Worm (Caenorhabditis elegans) whole organism, L4 larva: ENCODE measurements around the gene sdz-7.
A peak's percentile ranks its signal among the peaks of the same experiment; 100 is the strongest.

Source experiments
- F26F4.8 ChIP-seq: fragments of 200-800 bp; sonication (Bioruptor generic); conservative IDR thresholded peaks from 2 replicates; pipeline ENCODE4 v1.3.6; 2022; ENCODE audit warnings: missing genetic modification characterization, missing compliant biosample characterization
- T26A8.4 ChIP-seq: fragments of 200-800 bp; sonication (Bioruptor generic); IDR thresholded peaks from 2 replicates; pipeline ENCODE4 v1.3.6; 2022; ENCODE audit warnings: missing genetic modification characterization, missing compliant biosample characterization
- Y5F2A.4 ChIP-seq: fragments of 200-800 bp; sonication (Bioruptor generic); optimal IDR thresholded peaks from 2 replicates; lab custom pipeline; 2018; ENCODE audit warnings: mild to moderate bottlenecking, missing genetic modification characterization, missing compliant biosample characterization
- Y75B8A.6 ChIP-seq: fragments of 200-800 bp; sonication (Bioruptor generic); IDR thresholded peaks from 2 replicates; pipeline ENCODE4 v1.3.6; 2022; ENCODE audit warnings: missing genetic modification reagents, missing genetic modification characterization, missing compliant biosample characterization
- ZK337.2 ChIP-seq: fragments of 200-800 bp; sonication (Bioruptor generic); IDR thresholded peaks from 2 replicates; pipeline ENCODE4 v1.3.6; 2022; ENCODE audit warnings: missing genetic modification reagents, missing genetic modification characterization, missing compliant biosample characterization
- ZK546.5 ChIP-seq, 2 experiments: sonication (generic microtip); optimal IDR thresholded peaks; 2 replicates each; lab custom pipeline; 2017; ENCODE audit warnings: missing biosample characterization in 2 of 2, missing genetic modification characterization in 2 of 2
- aha-1 ChIP-seq: fragments of 150-350 bp; peaks from one replicate; lab custom pipeline; 2014; ENCODE audit warnings: missing biosample characterization, missing genetic modification characterization
- ama-1 ChIP-seq: fragments of 150-350 bp; optimal IDR thresholded peaks from 2 replicates; lab custom pipeline; 2014; ENCODE audit warnings: inconsistent platforms, mixed read lengths
- arid-1 ChIP-seq: fragments of 200-800 bp; sonication (Bioruptor generic); conservative IDR thresholded peaks from 2 replicates; pipeline ENCODE4 v1.3.6; 2022; ENCODE audit warnings: missing genetic modification reagents, missing genetic modification characterization, missing compliant biosample characterization
- ceh-28 ChIP-seq: fragments of 150-350 bp; optimal IDR thresholded peaks from 2 replicates; lab custom pipeline; 2014; ENCODE audit warnings: missing biosample characterization, missing genetic modification reagents, missing genetic modification characterization
- ceh-44 ChIP-seq: fragments of 200-800 bp; sonication (Bioruptor generic); IDR thresholded peaks from 2 replicates; pipeline ENCODE4 v1.3.6; 2022; ENCODE audit warnings: missing genetic modification reagents, missing genetic modification characterization, missing compliant biosample characterization
- cey-2 ChIP-seq: sonication (generic microtip); optimal IDR thresholded peaks from 3 replicates; lab custom pipeline; 2017; ENCODE audit warnings: missing genetic modification characterization, mild to moderate bottlenecking, missing compliant biosample characterization, antibody characterized with exemption, borderline replicate concordance; ENCODE audit not compliant: insufficient read depth
- ctbp-1 ChIP-seq: fragments of 200-800 bp; sonication (Bioruptor generic); IDR thresholded peaks from 2 replicates; pipeline ENCODE4 v1.3.6; 2022; ENCODE audit warnings: missing genetic modification reagents, missing genetic modification characterization, missing compliant biosample characterization
- dpl-1 ChIP-seq: fragments of 150-350 bp; optimal IDR thresholded peaks from 2 replicates; lab custom pipeline; 2014; ENCODE audit warnings: missing biosample characterization, missing genetic modification reagents, missing genetic modification characterization
- hif-1 ChIP-seq, 2 experiments: sonication (generic microtip); optimal IDR thresholded peaks; 2 replicates each; lab custom pipeline; 2016 to 2017; ENCODE audit warnings: missing compliant biosample characterization in 2 of 2, missing genetic modification characterization in 2 of 2, missing genetic modification reagents in 2 of 2, missing genotype in 2 of 2, mild to moderate bottlenecking in 1 of 2
- lim-7 ChIP-seq: fragments of 200-800 bp; sonication (Bioruptor generic); IDR thresholded peaks from 2 replicates; pipeline ENCODE4 v1.3.6; 2022; ENCODE audit warnings: missing genetic modification characterization, missing compliant biosample characterization
- lin-1 ChIP-seq: fragments of 200-800 bp; sonication (Bioruptor generic); IDR thresholded peaks from 2 replicates; pipeline ENCODE4 v1.3.6; 2022; ENCODE audit warnings: missing genetic modification reagents, missing genetic modification characterization, missing compliant biosample characterization
- lin-38 ChIP-seq: fragments of 200-800 bp; sonication (Bioruptor generic); IDR thresholded peaks from 2 replicates; pipeline ENCODE4 v1.3.6; 2022; ENCODE audit warnings: missing genetic modification reagents, missing genetic modification characterization, missing compliant biosample characterization
- lin-39 ChIP-seq: fragments of 150-350 bp; optimal IDR thresholded peaks from 2 replicates; lab custom pipeline; 2014; ENCODE audit warnings: missing biosample characterization, missing genetic modification reagents, missing genetic modification characterization
- lsy-2 ChIP-seq, 2 experiments: fragments of 150-350 bp in 1 of 2; sonication (generic microtip) in 1 of 2; optimal IDR thresholded peaks; 2 replicates each; lab custom pipeline; 2014 to 2017; ENCODE audit warnings: missing biosample characterization in 2 of 2, missing genetic modification characterization in 2 of 2
- nhr-237 ChIP-seq: sonication (generic microtip); optimal IDR thresholded peaks from 2 replicates; lab custom pipeline; 2017; ENCODE audit warnings: missing biosample characterization, missing genetic modification characterization
- nhr-25 ChIP-seq: sonication (generic microtip); optimal IDR thresholded peaks from 2 replicates; lab custom pipeline; 2017; ENCODE audit warnings: missing genetic modification characterization, mild to moderate bottlenecking, missing compliant biosample characterization, antibody characterized with exemption, moderate library complexity, borderline replicate concordance; ENCODE audit not compliant: insufficient read depth
- nhr-41 ChIP-seq: fragments of 200-800 bp; sonication (Bioruptor generic); IDR thresholded peaks from 2 replicates; pipeline ENCODE4 v1.3.6; 2022; ENCODE audit warnings: missing genetic modification reagents, missing genetic modification characterization, missing compliant biosample characterization
- nhr-42 ChIP-seq: fragments of 200-800 bp; sonication (Bioruptor generic); IDR thresholded peaks from 2 replicates; pipeline ENCODE4 v1.3.6; 2022; ENCODE audit warnings: missing genetic modification characterization, missing compliant biosample characterization
- saeg-2 ChIP-seq: fragments of 200-800 bp; sonication (Bioruptor generic); IDR thresholded peaks from 2 replicates; pipeline ENCODE4 v1.3.6; 2022; ENCODE audit warnings: missing genetic modification reagents, missing genetic modification characterization, missing compliant biosample characterization
- sdz-12 ChIP-seq: fragments of 200-800 bp; sonication (Bioruptor generic); optimal IDR thresholded peaks from 2 replicates; lab custom pipeline; 2018; ENCODE audit warnings: mild to moderate bottlenecking, missing genetic modification characterization, missing compliant biosample characterization
- set-16 ChIP-seq: fragments of 200-800 bp; sonication (Bioruptor generic); IDR thresholded peaks from 2 replicates; pipeline ENCODE4 v1.3.6; 2022; ENCODE audit warnings: missing genetic modification reagents, missing genetic modification characterization, missing compliant biosample characterization
- spr-3 ChIP-seq: fragments of 200-800 bp; sonication (Bioruptor generic); optimal IDR thresholded peaks from 2 replicates; lab custom pipeline; 2018; ENCODE audit warnings: mild to moderate bottlenecking, missing genetic modification characterization, missing compliant biosample characterization
- tag-97 ChIP-seq: fragments of 200-800 bp; sonication (Bioruptor generic); IDR thresholded peaks from 2 replicates; pipeline ENCODE4 v1.3.6; 2022; ENCODE audit warnings: missing genetic modification characterization, missing compliant biosample characterization
- tra-1 ChIP-seq: fragments of 200-800 bp; sonication (Bioruptor generic); IDR thresholded peaks from 2 replicates; pipeline ENCODE4 v1.3.6; 2022; ENCODE audit warnings: missing genetic modification reagents, missing genetic modification characterization, missing compliant biosample characterization
- unc-62 ChIP-seq, 3 experiments: fragments of 150-350 bp in 1 of 3; sonication (generic microtip); optimal IDR thresholded peaks in 2 of 3; peaks in 1 of 3; 1 replicate in 1 of 3; 2 replicates in 2 of 3; lab custom pipeline; 2014 to 2017; ENCODE audit warnings: missing biosample characterization in 3 of 3, missing genetic modification characterization in 3 of 3, missing genetic modification reagents in 3 of 3, missing genotype in 1 of 3
- zfp-2 ChIP-seq: sonication (generic microtip); optimal IDR thresholded peaks from 2 replicates; lab custom pipeline; 2016; ENCODE audit warnings: mild to moderate bottlenecking, missing genetic modification characterization, missing compliant biosample characterization
- zfp-3 ChIP-seq: fragments of 200-800 bp; sonication (Bioruptor generic); conservative IDR thresholded peaks from 2 replicates; pipeline ENCODE4 v1.3.6; 2022; ENCODE audit warnings: missing genetic modification reagents, missing genetic modification characterization, missing compliant biosample characterization
- zip-11 ChIP-seq: fragments of 200-800 bp; sonication (Bioruptor generic); IDR thresholded peaks from 2 replicates; pipeline ENCODE4 v1.3.6; 2022; ENCODE audit warnings: missing genetic modification characterization, missing compliant biosample characterization

sdz-7 gene

ce11 chrII:3877874-3878273 is at the start of gene sdz-7:
sdz-7 (minus strand) TSS chrII:3877974.
- TF ChIP-seq nhr-42, result no peak
- TF ChIP-seq lin-39, result no peak
- TF ChIP-seq zfp-2 (tag; lab: Kevin White, UChicago), result no peak
- no peak for TF ChIP-seq ZK546.5 (tag; optimal IDR thresholded peaks at IDR 0.05; lab: Kevin White, UChicago)
- no peak for TF ChIP-seq spr-3 (GFP tag; lab: Kevin White, UChicago)
- TF ChIP-seq lin-38, result no peak
- no peak for TF ChIP-seq Y5F2A.4
- no peak for TF ChIP-seq lim-7
- no peak for TF ChIP-seq ama-1 (lab: Kevin White, UChicago)
- TF ChIP-seq Y75B8A.6 (GFP tag; lab: Robert Waterston, UW), result no peak
- no peak for TF ChIP-seq saeg-2 (GFP tag; lab: Robert Waterston, UW)
- TF ChIP-seq ceh-44, result no peak
- no peak for TF ChIP-seq F26F4.8
- no peak for TF ChIP-seq zfp-3 (GFP tag; lab: Robert Waterston, UW)

DNA sequence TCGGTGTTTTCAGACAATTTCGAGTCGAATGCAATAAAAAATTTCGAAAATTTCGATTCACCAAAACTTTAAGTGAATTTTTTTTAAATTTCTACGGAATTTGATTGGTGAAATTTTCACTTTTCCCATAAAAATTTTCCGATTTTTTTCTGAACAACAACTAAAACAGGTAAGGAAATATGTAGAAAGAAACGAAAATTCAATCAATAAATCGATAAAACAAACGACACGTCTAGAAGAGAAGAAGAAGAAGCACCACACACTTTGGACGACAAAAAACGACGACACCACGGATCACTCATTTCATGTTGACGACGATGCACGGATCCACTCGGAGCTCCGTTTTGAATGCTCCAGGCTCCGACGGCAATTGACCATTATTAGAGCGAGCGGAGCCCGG is 44.9 kb upstream of the sdz-7 start:
- TF ChIP-seq ceh-28 (tag; lab: Kevin White, UChicago) (peak; percentile 80), tag-97 (GFP tag; lab: Robert Waterston, UW) (no peak)

ce11 chrII:3920611-3921010 is 42.8 kb upstream of the sdz-7 start:
- TF ChIP-seq spr-3 (GFP tag; lab: Kevin White, UChicago), result no peak
- peak; percentile 61; the same call in 1 of the 2 replicates for TF ChIP-seq set-16 (GFP tag; lab: Robert Waterston, UW)
- TF ChIP-seq, all 104 proteins: peak for 1

DNA sequence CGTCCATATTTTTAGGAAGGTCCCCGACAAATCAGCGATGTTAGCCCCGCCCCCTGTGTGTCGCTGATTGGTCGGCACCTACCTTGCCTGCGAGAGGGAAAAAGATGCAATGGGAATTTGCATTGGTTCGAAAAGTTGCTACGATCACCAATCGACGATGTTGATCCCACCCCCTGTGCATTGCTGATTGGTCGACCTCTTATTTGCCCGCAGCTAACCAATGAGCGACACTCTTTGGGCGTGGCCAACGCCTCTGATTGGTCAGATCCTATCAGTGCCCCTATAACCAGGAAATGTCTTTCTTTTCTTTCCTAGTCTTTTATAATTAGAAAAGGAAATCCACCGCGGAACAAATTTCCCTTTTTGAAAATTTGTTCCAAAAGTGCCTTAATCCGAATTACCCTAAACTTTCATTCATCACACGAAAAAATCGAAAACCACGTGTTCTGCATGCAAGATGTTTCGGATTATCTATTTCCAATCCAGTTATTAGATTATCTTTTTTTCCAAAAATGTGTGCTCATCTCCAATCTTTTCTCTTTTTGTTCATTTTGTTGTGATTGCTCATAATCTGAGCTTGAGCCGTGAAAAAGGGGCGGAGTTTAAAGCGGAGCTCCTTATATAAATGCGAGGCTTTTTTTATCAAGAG is 40.3 kb upstream of the sdz-7 start:
- no peak for TF ChIP-seq arid-1 (GFP tag; lab: Robert Waterston, UW)
- no peak for TF ChIP-seq hif-1 (tag; optimal IDR thresholded peaks at IDR 0.05; lab: Kevin White, UChicago)
- TF ChIP-seq aha-1 (tag; lab: Kevin White, UChicago), result peak; percentile 66
- no peak for TF ChIP-seq sdz-12 (GFP tag; lab: Kevin White, UChicago)
- TF ChIP-seq nhr-237 (tag; lab: Kevin White, UChicago), result no peak
- no peak for TF ChIP-seq T26A8.4 (GFP tag; lab: Robert Waterston, UW)
- TF ChIP-seq nhr-42, result no peak
- 0 out of 2 replicates have a peak, but pooled peaks have one; percentile 7 for TF ChIP-seq tra-1 (GFP tag; lab: Robert Waterston, UW)
- no peak for TF ChIP-seq nhr-41 (GFP tag; lab: Robert Waterston, UW)
- no peak for TF ChIP-seq lin-1
- TF ChIP-seq ctbp-1 (GFP tag; lab: Robert Waterston, UW), result no peak
- no peak for TF ChIP-seq nhr-25 (tag; lab: Kevin White, UChicago)
- TF ChIP-seq ZK337.2 (GFP tag; lab: Robert Waterston, UW), result no peak
- TF ChIP-seq zip-11 (GFP tag; lab: Robert Waterston, UW), result no peak
- TF ChIP-seq dpl-1 (GFP tag; lab: Kevin White, UChicago), result no peak
- TF ChIP-seq saeg-2 (GFP tag; lab: Robert Waterston, UW), result no peak
- no peak for TF ChIP-seq cey-2
- TF ChIP-seq lsy-2 (tag; optimal IDR thresholded peaks at IDR 0.05; lab: Kevin White, UChicago), result no peak
- peak in 1 of 2 experiments; percentile 6 for TF ChIP-seq unc-62 (GFP tag; optimal IDR thresholded peaks at IDR 0.05 in 1 of 2; lab: Kevin White, UChicago)
- no peak for TF ChIP-seq unc-62 (tag; optimal IDR thresholded peaks at IDR 0.05; lab: Kevin White, UChicago)
